Worm (Caenorhabditis elegans) whole organism, L2 larva: ENCODE results near the gene F42A10.9.

Experiments
- C34F6.9 ChIP-seq: fragments of 150-350 bp; optimal IDR thresholded peaks from 2 replicates; lab custom pipeline; 2014; ENCODE audit warnings: missing biosample characterization, missing genetic modification characterization
- F13H6.1 ChIP-seq: sonication (generic microtip); optimal IDR thresholded peaks from 2 replicates; lab custom pipeline; 2016; ENCODE audit warnings: missing genetic modification characterization, missing compliant biosample characterization
- R02D3.7 ChIP-seq: fragments of 150-350 bp; optimal IDR thresholded peaks from 2 replicates; lab custom pipeline; 2014; ENCODE audit warnings: missing biosample characterization, missing genetic modification characterization
- Y55F3AM.14 ChIP-seq: fragments of 200-800 bp; sonication (Bioruptor generic); optimal IDR thresholded peaks from 2 replicates; lab custom pipeline; 2018; ENCODE audit warnings: mild to moderate bottlenecking, missing genetic modification characterization, missing compliant biosample characterization
- ZK546.5 ChIP-seq: sonication (generic microtip); optimal IDR thresholded peaks from 2 replicates; lab custom pipeline; 2017; ENCODE audit warnings: missing biosample characterization, missing genetic modification characterization
- alr-1 ChIP-seq: fragments of 150-350 bp; optimal IDR thresholded peaks from 2 replicates; lab custom pipeline; 2014; ENCODE audit warnings: missing biosample characterization, missing genetic modification characterization
- aly-2 ChIP-seq: fragments of 150-350 bp; optimal IDR thresholded peaks from 2 replicates; lab custom pipeline; 2014; ENCODE audit warnings: missing biosample characterization, missing genetic modification characterization
- ama-1 ChIP-seq: fragments of 150-350 bp; optimal IDR thresholded peaks from 2 replicates; lab custom pipeline; 2018; ENCODE audit warnings: inconsistent platforms
- blmp-1 ChIP-seq: sonication (generic microtip); optimal IDR thresholded peaks from 2 replicates; lab custom pipeline; 2017; ENCODE audit warnings: missing genetic modification characterization, mild to moderate bottlenecking, missing compliant biosample characterization, antibody characterized with exemption, moderate library complexity; ENCODE audit not compliant: insufficient read depth
- ceh-82 ChIP-seq: fragments of 150-350 bp; optimal IDR thresholded peaks from 2 replicates; lab custom pipeline; 2014; ENCODE audit warnings: missing biosample characterization, missing genetic modification characterization
- crh-2 ChIP-seq: sonication (generic microtip); optimal IDR thresholded peaks from 2 replicates; lab custom pipeline; 2017; ENCODE audit warnings: missing biosample characterization, missing genetic modification characterization
- dmd-4 ChIP-seq: sonication (generic microtip); optimal IDR thresholded peaks from 2 replicates; lab custom pipeline; 2017; ENCODE audit warnings: missing biosample characterization, missing genetic modification characterization
- elt-1 ChIP-seq: fragments of 150-350 bp; optimal IDR thresholded peaks from 2 replicates; lab custom pipeline; 2014; ENCODE audit warnings: missing biosample characterization, missing genetic modification characterization
- elt-3 ChIP-seq: sonication (generic microtip); optimal IDR thresholded peaks from 2 replicates; lab custom pipeline; 2017; ENCODE audit warnings: missing biosample characterization, missing genetic modification characterization
- fos-1 ChIP-seq: fragments of 150-350 bp; optimal IDR thresholded peaks from 2 replicates; lab custom pipeline; 2014; ENCODE audit warnings: missing biosample characterization, missing genetic modification characterization
- gmeb-1 ChIP-seq: fragments of 150-350 bp; optimal IDR thresholded peaks from 2 replicates; lab custom pipeline; 2014; ENCODE audit warnings: missing biosample characterization, missing genetic modification characterization
- lin-11 ChIP-seq: fragments of 150-350 bp; sonication (generic microtip); optimal IDR thresholded peaks from 2 replicates; lab custom pipeline; 2014; ENCODE audit warnings: missing biosample characterization, missing genetic modification characterization, inconsistent platforms, mixed read lengths
- lin-13 ChIP-seq: fragments of 150-350 bp; optimal IDR thresholded peaks from 2 replicates; lab custom pipeline; 2014; ENCODE audit warnings: missing biosample characterization, missing genetic modification reagents, missing genetic modification characterization
- lin-39 ChIP-seq: fragments of 150-350 bp; optimal IDR thresholded peaks from 2 replicates; lab custom pipeline; 2014; ENCODE audit warnings: missing biosample characterization, missing genetic modification reagents, missing genetic modification characterization
- lsy-2 ChIP-seq, 2 experiments: fragments of 150-350 bp in 1 of 2; sonication (generic microtip) in 1 of 2; optimal IDR thresholded peaks; 2 replicates each; lab custom pipeline; 2014 to 2017; ENCODE audit warnings: missing biosample characterization in 2 of 2, missing genetic modification characterization in 2 of 2
- mab-5 ChIP-seq: fragments of 150-350 bp; optimal IDR thresholded peaks from 2 replicates; lab custom pipeline; 2014; ENCODE audit warnings: missing biosample characterization, missing genetic modification characterization
- mbf-1 ChIP-seq: sonication (generic microtip); optimal IDR thresholded peaks from 2 replicates; lab custom pipeline; 2017; ENCODE audit warnings: missing biosample characterization, missing genetic modification characterization
- mdl-1 ChIP-seq, 2 experiments: fragments of 150-350 bp in 1 of 2; sonication (generic microtip) in 1 of 2; optimal IDR thresholded peaks; 2 replicates each; lab custom pipeline; 2017; ENCODE audit warnings: missing biosample characterization in 2 of 2, missing genetic modification characterization in 2 of 2
- nhr-10 ChIP-seq: sonication (generic microtip); optimal IDR thresholded peaks from 2 replicates; lab custom pipeline; 2017; ENCODE audit warnings: missing biosample characterization, missing genetic modification characterization
- nhr-11 ChIP-seq: fragments of 150-350 bp; optimal IDR thresholded peaks from 2 replicates; lab custom pipeline; 2014; ENCODE audit warnings: missing biosample characterization, missing genetic modification characterization
- nhr-12 ChIP-seq: fragments of 150-350 bp; optimal IDR thresholded peaks from 2 replicates; lab custom pipeline; 2014; ENCODE audit warnings: missing biosample characterization, missing genetic modification characterization
- nhr-129 ChIP-seq: fragments of 150-350 bp; optimal IDR thresholded peaks from 2 replicates; lab custom pipeline; 2014; ENCODE audit warnings: missing biosample characterization, missing genetic modification characterization
- nhr-21 ChIP-seq: fragments of 150-350 bp; optimal IDR thresholded peaks from 2 replicates; lab custom pipeline; 2014; ENCODE audit warnings: missing biosample characterization, missing genetic modification characterization
- nhr-23 ChIP-seq: fragments of 150-350 bp; optimal IDR thresholded peaks from 2 replicates; lab custom pipeline; 2014; ENCODE audit warnings: missing biosample characterization, missing genetic modification reagents, missing genetic modification characterization
- nhr-237 ChIP-seq: fragments of 150-350 bp; optimal IDR thresholded peaks from 2 replicates; lab custom pipeline; 2014; ENCODE audit warnings: missing biosample characterization, missing genetic modification characterization
- nhr-25 ChIP-seq: fragments of 150-350 bp; sonication (generic microtip); optimal IDR thresholded peaks from 3 replicates; lab custom pipeline; 2014; ENCODE audit warnings: missing biosample characterization, missing genetic modification characterization
- nhr-77 ChIP-seq: fragments of 150-350 bp; optimal IDR thresholded peaks from 2 replicates; lab custom pipeline; 2014; ENCODE audit warnings: missing biosample characterization, missing genetic modification characterization
- peb-1 ChIP-seq: fragments of 150-350 bp; optimal IDR thresholded peaks from 2 replicates; lab custom pipeline; 2014; ENCODE audit warnings: missing biosample characterization, missing genetic modification characterization
- sem-4 ChIP-seq: fragments of 150-350 bp; optimal IDR thresholded peaks from 2 replicates; lab custom pipeline; 2014; ENCODE audit warnings: missing biosample characterization, missing genetic modification reagents, missing genetic modification characterization
- sma-9 ChIP-seq, 2 experiments: fragments of 150-350 bp in 1 of 2; sonication (generic microtip) in 1 of 2; optimal IDR thresholded peaks; 2 replicates each; lab custom pipeline; 2014 to 2016; ENCODE audit warnings: missing genetic modification characterization in 2 of 2, mild to moderate bottlenecking in 1 of 2, missing biosample characterization in 1 of 2, missing compliant biosample characterization in 1 of 2, missing genetic modification reagents in 1 of 2, moderate library complexity in 1 of 2
- snpc-4 ChIP-seq: fragments of 150-350 bp; optimal IDR thresholded peaks from 2 replicates; lab custom pipeline; 2014; ENCODE audit warnings: missing biosample characterization, missing genetic modification characterization
- unc-39 ChIP-seq: fragments of 150-350 bp; optimal IDR thresholded peaks from 2 replicates; lab custom pipeline; 2014; ENCODE audit warnings: missing biosample characterization, missing genetic modification characterization
- unc-55 ChIP-seq: fragments of 150-350 bp; sonication (generic microtip); optimal IDR thresholded peaks from 3 replicates; lab custom pipeline; 2014; ENCODE audit warnings: missing biosample characterization, missing genetic modification reagents, missing genetic modification characterization
- unc-62 ChIP-seq: fragments of 150-350 bp; optimal IDR thresholded peaks from 2 replicates; lab custom pipeline; 2014; ENCODE audit warnings: missing biosample characterization, missing genetic modification reagents, missing genetic modification characterization
- zag-1 ChIP-seq: fragments of 150-350 bp; optimal IDR thresholded peaks from 2 replicates; lab custom pipeline; 2014; ENCODE audit warnings: missing biosample characterization, missing genetic modification characterization
- ztf-1 ChIP-seq: fragments of 200-800 bp; sonication (Bioruptor generic); conservative IDR thresholded peaks from 2 replicates; pipeline ENCODE4 v1.3.6; 2022; ENCODE audit warnings: missing genetic modification characterization, missing compliant biosample characterization
- ztf-4 ChIP-seq: fragments of 150-350 bp; optimal IDR thresholded peaks from 2 replicates; lab custom pipeline; 2014; ENCODE audit warnings: missing biosample characterization, missing genetic modification characterization

The F42A10.9 gene

DNA sequence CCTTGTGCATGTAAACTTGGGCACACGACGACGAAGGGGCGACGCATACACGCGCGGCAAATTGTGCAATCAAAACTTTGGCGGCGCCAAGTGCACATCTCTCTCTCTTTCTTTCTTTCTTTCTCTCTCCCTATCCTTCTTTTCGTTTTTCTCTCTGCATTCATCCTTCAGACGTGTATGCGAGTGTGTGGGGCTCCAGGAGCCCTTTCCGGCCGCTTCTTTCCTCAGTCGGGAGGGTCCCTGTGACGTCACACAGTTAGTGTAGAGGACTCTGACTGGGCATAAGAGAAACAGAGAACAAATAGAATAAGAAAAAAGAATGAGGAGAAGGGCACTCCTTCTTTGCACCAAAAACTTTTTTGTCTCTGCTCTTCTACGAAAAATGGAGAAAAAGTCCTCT lies 26.9 kb upstream of the F42A10.9 start (continued):
- TF ChIP-seq aly-2 (tag; lab: Kevin White, UChicago) (no peak), unc-39 (tag; lab: Kevin White, UChicago) (no peak), ama-1 (lab: Kevin White, UChicago) (no peak), peb-1 (tag; lab: Kevin White, UChicago) (no peak), lin-39 (tag; lab: Kevin White, UChicago) (no peak), nhr-77 (tag; lab: Kevin White, UChicago) (no peak), nhr-11 (tag; lab: Kevin White, UChicago) (no peak), nhr-25 (no peak), Y55F3AM.14 (peak; percentile 84), zag-1 (tag; lab: Kevin White, UChicago) (peak; percentile 93), nhr-12 (tag; lab: Kevin White, UChicago) (no peak), lin-11 (peak; percentile 16), alr-1 (tag; lab: Kevin White, UChicago) (no peak), mab-5 (peak; percentile 54), mdl-1 (tag; optimal IDR thresholded peaks at IDR 0.05; lab: Kevin White, UChicago) (peak; percentile 46 to 51), nhr-21 (tag; lab: Kevin White, UChicago) (no peak), gmeb-1 (no peak), C34F6.9 (tag; lab: Kevin White, UChicago) (peak; percentile 77)

DNA sequence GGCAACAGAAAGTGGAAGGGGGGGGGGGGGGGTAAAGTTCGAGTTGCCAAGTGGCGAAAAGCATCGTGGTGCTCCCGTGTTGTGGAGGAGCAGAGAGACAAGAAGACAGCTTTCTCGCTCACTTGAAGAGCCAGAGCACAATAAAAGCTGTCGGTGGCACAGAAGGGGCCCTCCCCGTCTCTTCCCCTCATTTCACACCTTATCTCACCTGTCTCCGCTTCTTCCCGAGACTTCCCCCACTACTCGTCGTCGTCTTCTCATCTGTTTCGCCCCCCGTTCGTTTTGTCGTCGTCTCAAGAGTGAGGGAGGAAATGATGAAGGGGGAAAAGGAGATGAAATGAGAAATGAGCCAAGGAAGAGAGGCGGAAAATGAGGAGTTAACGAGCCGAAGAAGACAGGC lies 25.9 kb upstream of the F42A10.9 start:
- TF ChIP-seq unc-55 (peak; percentile 48), R02D3.7 (tag; lab: Kevin White, UChicago) (no peak), lin-39 (tag; lab: Kevin White, UChicago) (no peak), lsy-2 (tag; optimal IDR thresholded peaks at IDR 0.05; lab: Kevin White, UChicago) (peak in 1 of 2 experiments; percentile 18), C34F6.9 (tag; lab: Kevin White, UChicago) (peak; percentile 32), unc-62 (GFP tag; lab: Kevin White, UChicago) (no peak), mdl-1 (tag; optimal IDR thresholded peaks at IDR 0.05; lab: Kevin White, UChicago) (no peak), nhr-129 (peak; percentile 23), sma-9 (GFP tag; optimal IDR thresholded peaks at IDR 0.05; lab: Kevin White, UChicago) (peak; percentile 13), sma-9 (tag; optimal IDR thresholded peaks at IDR 0.05; lab: Kevin White, UChicago) (no peak), lin-13 (GFP tag; lab: Kevin White, UChicago) (peak; percentile 12), F13H6.1 (peak; percentile 82)

DNA sequence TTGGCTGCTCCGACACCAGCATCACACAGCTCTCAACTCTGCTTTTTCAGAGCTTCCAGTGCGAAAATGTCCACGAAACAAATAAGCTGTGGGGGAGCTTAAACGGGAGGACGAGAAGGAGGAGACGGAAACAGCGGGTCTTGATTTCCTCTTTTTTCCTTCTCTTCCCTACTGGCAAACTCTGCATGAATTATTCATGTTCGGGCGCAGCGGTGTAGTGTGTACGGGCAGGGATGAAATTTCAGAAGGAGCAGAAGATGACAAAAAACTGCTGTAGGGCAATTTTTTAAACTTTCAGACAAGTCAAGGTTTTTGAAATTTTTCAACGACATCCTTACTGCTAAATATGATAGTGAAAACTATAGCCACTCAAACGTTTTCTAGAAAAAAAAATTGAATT lies 25.0 kb upstream of the F42A10.9 start:
- TF ChIP-seq peb-1 (tag; lab: Kevin White, UChicago) = no peak
- no peak for TF ChIP-seq dmd-4 (tag; lab: Kevin White, UChicago)
- peak; percentile 9 for TF ChIP-seq zag-1 (tag; lab: Kevin White, UChicago)
- no peak for TF ChIP-seq nhr-11 (tag; lab: Kevin White, UChicago)
- TF ChIP-seq ceh-82 = no peak
- peak; percentile 45 for TF ChIP-seq unc-55
- TF ChIP-seq nhr-237 (tag; lab: Kevin White, UChicago) = no peak
- TF ChIP-seq mdl-1 (tag; optimal IDR thresholded peaks at IDR 0.05; lab: Kevin White, UChicago) = peak in 1 of 2 experiments; percentile 18
- no peak for TF ChIP-seq mbf-1 (tag; lab: Kevin White, UChicago)
- peak; percentile 28 for TF ChIP-seq sma-9 (GFP tag; optimal IDR thresholded peaks at IDR 0.05; lab: Kevin White, UChicago)
- TF ChIP-seq sma-9 (tag; optimal IDR thresholded peaks at IDR 0.05; lab: Kevin White, UChicago) = no peak
- TF ChIP-seq elt-3 (tag; lab: Kevin White, UChicago) = no peak
- no peak for TF ChIP-seq lin-39 (tag; lab: Kevin White, UChicago)
- TF ChIP-seq elt-1 (tag; lab: Kevin White, UChicago) = no peak
- no peak for TF ChIP-seq snpc-4
- TF ChIP-seq, all 48 proteins: peak for 4

DNA sequence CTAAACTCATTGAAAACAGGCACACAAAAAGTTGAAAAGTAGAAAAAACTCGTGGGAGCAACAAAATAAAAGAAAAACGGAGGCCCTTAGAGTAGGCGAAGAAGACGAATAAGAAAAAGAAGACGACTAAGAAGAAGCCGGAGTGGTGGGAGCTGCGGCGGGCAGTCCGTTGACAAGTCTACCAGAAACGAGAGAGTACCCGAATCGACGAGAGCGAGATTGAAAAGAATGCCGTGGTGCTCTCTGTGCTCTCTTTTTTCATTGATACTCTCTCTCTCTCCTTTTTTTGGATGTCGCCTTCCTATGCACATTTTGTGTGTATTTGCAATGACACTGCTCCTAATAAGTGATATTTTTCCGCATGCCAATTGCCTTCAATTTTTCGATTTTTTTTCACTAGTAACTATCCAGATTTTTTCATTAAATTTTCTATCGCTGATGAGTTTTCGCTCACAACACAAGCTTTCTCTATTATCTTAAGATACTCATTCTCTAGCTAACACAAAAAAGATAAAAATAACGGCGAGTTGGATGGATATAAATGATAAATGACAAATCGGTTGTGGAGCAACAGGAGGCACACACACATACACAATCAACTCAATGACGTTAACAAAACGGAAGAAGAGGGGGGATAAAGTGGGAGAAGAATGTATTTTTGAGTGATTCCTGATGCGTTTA lies 24.3 kb upstream of the F42A10.9 start:
- TF ChIP-seq ztf-4 (no peak), unc-55 (peak; percentile 60), F13H6.1 (peak; percentile 53), nhr-21 (tag; lab: Kevin White, UChicago) (no peak), nhr-23 (no peak), lin-13 (GFP tag; lab: Kevin White, UChicago) (no peak), lin-39 (tag; lab: Kevin White, UChicago) (no peak), gmeb-1 (no peak), nhr-12 (tag; lab: Kevin White, UChicago) (no peak), fos-1 (no peak), unc-62 (GFP tag; lab: Kevin White, UChicago) (no peak), aly-2 (tag; lab: Kevin White, UChicago) (no peak), R02D3.7 (tag; lab: Kevin White, UChicago) (no peak), mab-5 (no peak), zag-1 (tag; lab: Kevin White, UChicago) (peak; percentile 55), nhr-11 (tag; lab: Kevin White, UChicago) (no peak), ama-1 (lab: Kevin White, UChicago) (no peak), nhr-10 (tag; lab: Kevin White, UChicago) (no peak), nhr-237 (tag; lab: Kevin White, UChicago) (no peak), ztf-1 (GFP tag; lab: Robert Waterston, UW) (no peak), crh-2 (peak; percentile 59), lin-11 (no peak), snpc-4 (no peak), lsy-2 (tag; optimal IDR thresholded peaks at IDR 0.05; lab: Kevin White, UChicago) (peak in 1 of 2 experiments; percentile 12), mdl-1 (tag; optimal IDR thresholded peaks at IDR 0.05; lab: Kevin White, UChicago) (no peak), blmp-1 (tag; lab: Kevin White, UChicago) (no peak), ZK546.5 (tag; lab: Kevin White, UChicago) (no peak), nhr-77 (tag; lab: Kevin White, UChicago) (no peak), nhr-129 (peak; percentile 14), sem-4 (tag; lab: Kevin White, UChicago) (peak; percentile 14)
